Fruit fly (Drosophila melanogaster) whole organism, pupa: Measurements from ENCODE around the gene Rrp1.

Experiments used
- CG13204 ChIP-seq: fragments of 200-800 bp; sonication (Bioruptor generic); optimal IDR thresholded peaks from 2 replicates; lab custom pipeline; 2018; ENCODE audit warnings: missing biosample characterization, mild to moderate bottlenecking, missing genetic modification characterization, moderate library complexity
- CG14655 ChIP-seq: fragments of 200-800 bp; sonication (Bioruptor generic); optimal IDR thresholded peaks from 3 replicates; lab custom pipeline; 2017; ENCODE audit warnings: mild to moderate bottlenecking, missing biosample characterization, missing genetic modification reagents, missing genetic modification characterization
- CG17806 ChIP-seq: fragments of 200-800 bp; sonication (Bioruptor generic); optimal IDR thresholded peaks from 2 replicates; lab custom pipeline; 2018; ENCODE audit warnings: missing biosample characterization, mild to moderate bottlenecking, missing genetic modification characterization, moderate library complexity
- CG32121 ChIP-seq: fragments of 200-800 bp; sonication (Bioruptor generic); IDR thresholded peaks from 2 replicates; pipeline ENCODE4 v1.3.6; 2022; ENCODE audit warnings: missing biosample characterization, missing genetic modification characterization
- CG34367 ChIP-seq: fragments of 200-800 bp; sonication (Bioruptor generic); optimal IDR thresholded peaks from 2 replicates; lab custom pipeline; 2018; ENCODE audit warnings: missing biosample characterization, mild to moderate bottlenecking, missing genetic modification characterization
- Ets98B ChIP-seq: fragments of 200-800 bp; sonication (Bioruptor generic); IDR thresholded peaks from 2 replicates; pipeline ENCODE4 v1.3.6; 2022; ENCODE audit warnings: missing biosample characterization, missing genetic modification characterization
- Pif1B ChIP-seq: fragments of 200-800 bp; sonication (Bioruptor generic); optimal IDR thresholded peaks from 3 replicates; lab custom pipeline; 2016; ENCODE audit warnings: missing biosample characterization, missing genetic modification characterization
- rn ChIP-seq: fragments of 200-800 bp; sonication (Bioruptor generic); IDR thresholded peaks from 2 replicates; pipeline ENCODE4 v1.3.6; 2022; ENCODE audit warnings: missing biosample characterization, missing genetic modification characterization

DNA sequence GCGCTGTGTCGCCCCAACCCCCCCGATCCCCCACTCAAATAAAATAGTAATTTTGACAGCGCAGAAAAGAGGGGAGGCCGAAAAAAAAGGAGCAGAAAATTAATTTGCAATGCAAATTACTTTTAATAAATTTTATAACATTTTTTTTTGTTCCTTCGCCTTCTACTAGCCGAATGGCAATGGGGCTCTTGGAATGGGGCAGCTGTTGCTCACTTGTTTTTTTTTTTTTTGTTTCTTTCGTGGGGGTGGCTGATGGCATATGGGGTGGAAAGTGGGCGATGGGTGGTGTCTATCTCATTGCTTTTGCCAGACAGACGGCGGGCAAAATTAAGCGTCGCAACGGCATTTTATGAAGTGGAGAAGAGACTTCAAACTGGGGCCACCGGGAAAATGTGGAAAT lies 51.7 kb downstream of the Rrp1 start:
- TF ChIP-seq Ets98B (GFP tag; lab: Robert Waterston, UW) = no peak
- TF ChIP-seq CG32121 = no peak
- no peak for TF ChIP-seq CG34367 (tag; lab: Kevin White, UChicago)
- TF ChIP-seq rn = no peak
- no peak for TF ChIP-seq CG17806
- TF ChIP-seq CG14655 (GFP tag; lab: Kevin White, UChicago) = no peak
- no peak for TF ChIP-seq CG13204 (GFP tag; lab: Kevin White, UChicago)
- TF ChIP-seq Pif1B = no peak
